Worm (Caenorhabditis elegans): ENCODE measurements around the gene B0280.17.

Gene B0280.17

DNA sequence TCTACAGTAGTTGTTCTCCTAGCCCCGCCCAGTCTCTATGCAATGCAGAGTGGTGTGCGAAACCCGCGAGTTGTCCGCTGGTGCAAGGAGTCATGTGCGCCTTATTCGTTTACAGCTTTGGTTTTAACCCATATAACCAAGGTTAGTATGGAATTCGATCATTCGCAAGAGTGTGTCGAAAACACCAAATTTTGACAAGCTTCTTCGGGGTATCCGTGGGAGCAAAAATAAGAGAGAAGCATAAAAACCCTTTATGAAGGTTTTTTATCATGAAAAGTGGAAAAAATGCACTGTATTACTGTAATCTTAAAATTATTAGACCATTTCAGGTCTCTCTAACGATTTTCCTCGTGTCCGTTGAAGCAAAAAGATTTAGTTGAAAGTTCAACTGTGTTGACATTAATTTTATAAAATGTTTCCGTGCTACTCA lies 6.3 kb upstream of the B0280.17 start (continued):
- TF ChIP-seq spr-3 (GFP tag; optimal IDR thresholded peaks at IDR 0.05) (no peak), nhr-41 (GFP tag; IDR thresholded peaks at IDR 0.05) (0 out of 2 replicates have a peak, but pooled peaks have one; percentile 26), nhr-42 (GFP tag; IDR thresholded peaks at IDR 0.05) (no peak), tra-1 (GFP tag; IDR thresholded peaks at IDR 0.05) (peak; percentile 39; the same call in 1 of the 2 replicates), hlh-30 (tag; optimal IDR thresholded peaks at IDR 0.05; ENCODE audit: insufficient read depth) (peak; percentile 65)

DNA sequence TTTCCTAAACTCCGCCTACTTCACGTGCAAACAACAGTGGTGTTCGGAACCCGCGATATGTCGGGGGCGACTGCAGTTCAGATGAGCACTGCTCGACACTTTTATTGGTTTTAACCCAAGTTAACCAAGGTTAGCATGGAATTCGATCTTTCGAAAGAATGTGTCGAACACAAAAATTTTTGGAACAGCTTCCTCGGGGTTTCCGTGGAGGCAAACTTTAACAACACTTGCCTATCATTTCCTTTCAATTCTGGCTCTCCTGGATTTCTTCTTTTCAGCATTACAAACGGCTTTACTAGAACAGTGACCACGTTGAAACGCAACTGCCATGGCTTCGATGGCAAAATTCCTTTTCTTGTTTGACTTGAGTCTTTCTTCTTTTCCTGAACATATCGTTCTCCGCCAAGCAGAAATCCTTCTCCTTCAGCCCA lies 5.4 kb upstream of the B0280.17 start:
- TF ChIP-seq ceh-62 (tag; optimal IDR thresholded peaks at IDR 0.05) (no peak), pqm-1 (tag; optimal IDR thresholded peaks at IDR 0.05) (peak; percentile 53), ceh-28 (tag; optimal IDR thresholded peaks at IDR 0.05) (no peak), lin-1 (GFP tag; IDR thresholded peaks at IDR 0.05) (peak; percentile 72; the same call in 1 of the 2 replicates), ceh-44 (GFP tag; IDR thresholded peaks at IDR 0.05) (no peak), egl-27 (tag; optimal IDR thresholded peaks at IDR 0.05) (peak; percentile 22), mxl-3 (GFP tag; optimal IDR thresholded peaks at IDR 0.05) (peak; percentile 68), mdl-1 (tag; optimal IDR thresholded peaks at IDR 0.05) (peak; percentile 74 to 78), madf-9 (GFP tag; conservative IDR thresholded peaks at IDR 0.05) (peak; percentile 12; the same call in 1 of the 2 replicates), nhr-237 (tag; optimal IDR thresholded peaks at IDR 0.05) (no peak), snpc-4 (tag; optimal IDR thresholded peaks at IDR 0.05) (peak; percentile 88), F49E8.2 (tag; optimal IDR thresholded peaks at IDR 0.05; ENCODE audit: borderline replicate concordance) (peak; percentile 89), pha-4 (GFP tag; IDR thresholded peaks at IDR 0.05) (peak; percentile 63; the same call in 1 of the 2 replicates), pha-4 (tag; optimal IDR thresholded peaks at IDR 0.05) (no peak), dve-1 (tag; optimal IDR thresholded peaks at IDR 0.05; ENCODE audit: insufficient read depth) (peak; percentile 97), zfp-3 (GFP tag; conservative IDR thresholded peaks at IDR 0.05) (peak; percentile 59; the same call in 1 of the 2 replicates), T20F7.1 (GFP tag; optimal IDR thresholded peaks at IDR 0.05) (peak; percentile 69), T26A8.4 (GFP tag; IDR thresholded peaks at IDR 0.05) (peak; percentile 91), vab-7 (GFP tag; IDR thresholded peaks at IDR 0.05) (peak; percentile 36; the same call in 1 of the 2 replicates), sdz-12 (GFP tag; optimal IDR thresholded peaks at IDR 0.05) (no peak), daf-19 (GFP tag; conservative IDR thresholded peaks at IDR 0.05) (no peak; the same call in 1 of the 2 replicates), daf-16 (GFP tag; optimal IDR thresholded peaks at IDR 0.05) (peak; percentile 50 to 53), daf-16 (tag; optimal IDR thresholded peaks at IDR 0.05) (peak; percentile 78), ztf-11 (tag; optimal IDR thresholded peaks at IDR 0.05) (no peak), unc-62 (GFP tag; optimal IDR thresholded peaks at IDR 0.05 in 1 of 2) (peak in 1 of 2 experiments; percentile 59), unc-62 (tag; optimal IDR thresholded peaks at IDR 0.05) (no peak), spr-1 (tag; optimal IDR thresholded peaks at IDR 0.05) (peak; percentile 67), nhr-111 (GFP tag; optimal IDR thresholded peaks at IDR 0.05) (peak; percentile 17), unc-39 (tag; optimal IDR thresholded peaks at IDR 0.05) (no peak), lin-38 (GFP tag; IDR thresholded peaks at IDR 0.05) (peak; percentile 68), mxl-2 (GFP tag; conservative IDR thresholded peaks at IDR 0.05) (no peak), nhr-25 (tag; optimal IDR thresholded peaks at IDR 0.05; ENCODE audit: borderline replicate concordance, insufficient read depth) (no peak), mes-2 (tag; optimal IDR thresholded peaks at IDR 0.05; ENCODE audit: poor library complexity, severe bottlenecking) (peak; percentile 87), hif-1 (tag; optimal IDR thresholded peaks at IDR 0.05) (peak in 1 of 2 experiments; percentile 15), hmg-1.1 (GFP tag; IDR thresholded peaks at IDR 0.05) (peak; percentile 27; the same call in 1 of the 2 replicates), zfp-2 (tag; optimal IDR thresholded peaks at IDR 0.05) (no peak), F10B5.3 (tag; optimal IDR thresholded peaks at IDR 0.05) (peak; percentile 22), Y105C5A.15 (GFP tag; IDR thresholded peaks at IDR 0.05) (0 out of 2 replicates have a peak, but pooled peaks have one; percentile 59), spr-3 (GFP tag; optimal IDR thresholded peaks at IDR 0.05) (peak; percentile 52), ces-1 (GFP tag; optimal IDR thresholded peaks at IDR 0.05) (no peak), F44E2.7 (GFP tag; IDR thresholded peaks at IDR 0.05) (no peak), F37D6.2 (tag; optimal IDR thresholded peaks at IDR 0.05) (no peak), nhr-77 (tag; optimal IDR thresholded peaks at IDR 0.05) (peak; percentile 36), Y48G9A.11 (GFP tag; IDR thresholded peaks at IDR 0.05) (peak; percentile 84)
